Worm (Caenorhabditis elegans) whole organism, young adult: ENCODE data around the gene adah-1.

Experiments used
- B0019.2 ChIP-seq: fragments of 200-800 bp; sonication (Bioruptor generic); conservative IDR thresholded peaks from 2 replicates; pipeline ENCODE4 v1.3.6; 2022; ENCODE audit warnings: missing genetic modification reagents, missing genetic modification characterization, missing compliant biosample characterization
- B0261.1 ChIP-seq: sonication (generic microtip); optimal IDR thresholded peaks from 2 replicates; lab custom pipeline; 2016; ENCODE audit warnings: mild to moderate bottlenecking, missing genetic modification characterization, moderate library complexity, missing compliant biosample characterization
- B0336.3 ChIP-seq: fragments of 200-800 bp; sonication (Bioruptor generic); IDR thresholded peaks from 2 replicates; pipeline ENCODE4 v1.3.6; 2022; ENCODE audit warnings: missing genetic modification characterization, missing compliant biosample characterization
- C17E4.6 ChIP-seq: fragments of 200-800 bp; sonication (Bioruptor generic); IDR thresholded peaks from 2 replicates; pipeline ENCODE4 v1.3.6; 2022; ENCODE audit warnings: missing genetic modification reagents, missing genetic modification characterization, missing compliant biosample characterization
- F23B12.7 ChIP-seq: sonication (generic microtip); optimal IDR thresholded peaks from 2 replicates; lab custom pipeline; 2017; ENCODE audit warnings: missing genetic modification characterization, mild to moderate bottlenecking, missing compliant biosample characterization, antibody characterized with exemption, moderate library complexity; ENCODE audit not compliant: insufficient read depth
- F57C9.4 ChIP-seq: sonication (generic microtip); optimal IDR thresholded peaks from 2 replicates; lab custom pipeline; 2017; ENCODE audit warnings: mild to moderate bottlenecking, missing genetic modification characterization, missing compliant biosample characterization
- T07F8.4 ChIP-seq: sonication (generic microtip); optimal IDR thresholded peaks from 2 replicates; lab custom pipeline; 2016; ENCODE audit warnings: mild to moderate bottlenecking, missing genetic modification characterization, moderate library complexity, missing compliant biosample characterization
- Y53F4B.3 ChIP-seq: fragments of 200-800 bp; sonication (Bioruptor generic); IDR thresholded peaks from 2 replicates; pipeline ENCODE4 v1.3.6; 2022; ENCODE audit warnings: missing genetic modification reagents, missing genetic modification characterization, missing compliant biosample characterization
- Y79H2A.3 ChIP-seq: fragments of 200-800 bp; sonication (Bioruptor generic); conservative IDR thresholded peaks from 2 replicates; pipeline ENCODE4 v1.3.6; 2022; ENCODE audit warnings: missing genetic modification reagents, missing genetic modification characterization, missing compliant biosample characterization
- Y95B8A.8 ChIP-seq: fragments of 200-800 bp; sonication (Bioruptor generic); IDR thresholded peaks from 2 replicates; pipeline ENCODE4 v1.3.6; 2022; ENCODE audit warnings: missing genetic modification reagents, missing genetic modification characterization, missing compliant biosample characterization
- ZK185.1 ChIP-seq: sonication (generic microtip); optimal IDR thresholded peaks from 2 replicates; lab custom pipeline; 2016; ENCODE audit warnings: mild to moderate bottlenecking, missing genetic modification characterization, missing compliant biosample characterization; ENCODE audit not compliant: poor library complexity, severe bottlenecking
- attf-3 ChIP-seq: fragments of 200-800 bp; sonication (Bioruptor generic); conservative IDR thresholded peaks from 2 replicates; pipeline ENCODE4 v1.3.6; 2022; ENCODE audit warnings: missing genetic modification reagents, missing genetic modification characterization, missing compliant biosample characterization
- cebp-1 ChIP-seq, 2 experiments: fragments of 200-800 bp in 1 of 2; sonication (Bioruptor generic) in 1 of 2; sonication (generic microtip) in 1 of 2; IDR thresholded peaks in 1 of 2; optimal IDR thresholded peaks in 1 of 2; 2 replicates each; pipeline versions ENCODE4 v1.3.6 to Lab custom; 2017 to 2022; ENCODE audit warnings: missing compliant biosample characterization in 2 of 2, missing genetic modification characterization in 2 of 2, mild to moderate bottlenecking in 1 of 2, missing genetic modification reagents in 1 of 2, moderate library complexity in 1 of 2
- cebp-2 ChIP-seq: fragments of 200-800 bp; sonication (Bioruptor generic); IDR thresholded peaks from 2 replicates; pipeline ENCODE4 v1.3.6; 2022; ENCODE audit warnings: missing genetic modification characterization, missing compliant biosample characterization
- ceh-40 ChIP-seq: fragments of 200-800 bp; sonication (Bioruptor generic); IDR thresholded peaks from 2 replicates; pipeline ENCODE4 v1.3.6; 2022; ENCODE audit warnings: missing genetic modification characterization, missing compliant biosample characterization
- ceh-79 ChIP-seq: sonication (generic microtip); optimal IDR thresholded peaks from 2 replicates; lab custom pipeline; 2017; ENCODE audit warnings: mild to moderate bottlenecking, missing genetic modification characterization, missing compliant biosample characterization
- chd-7 ChIP-seq: sonication (generic microtip); optimal IDR thresholded peaks from 2 replicates; lab custom pipeline; 2016; ENCODE audit warnings: mild to moderate bottlenecking, missing genetic modification characterization, moderate library complexity, missing compliant biosample characterization
- die-1 ChIP-seq: sonication (generic microtip); optimal IDR thresholded peaks from 2 replicates; lab custom pipeline; 2016; ENCODE audit warnings: missing genotype, mild to moderate bottlenecking, missing genetic modification characterization, missing compliant biosample characterization
- dox-1 ChIP-seq: fragments of 200-800 bp; sonication (Bioruptor generic); IDR thresholded peaks from 2 replicates; pipeline ENCODE4 v1.3.6; 2022; ENCODE audit warnings: missing genetic modification reagents, missing genetic modification characterization, missing compliant biosample characterization
- egl-18 ChIP-seq: fragments of 200-800 bp; sonication (Bioruptor generic); IDR thresholded peaks from 2 replicates; pipeline ENCODE4 v1.3.6; 2022; ENCODE audit warnings: missing genetic modification reagents, missing genetic modification characterization, missing compliant biosample characterization
- gei-17 ChIP-seq: fragments of 200-800 bp; sonication (Bioruptor generic); optimal IDR thresholded peaks from 2 replicates; lab custom pipeline; 2018; ENCODE audit warnings: mild to moderate bottlenecking, missing genetic modification characterization, missing compliant biosample characterization
- hlh-12 ChIP-seq: sonication (generic microtip); optimal IDR thresholded peaks from 2 replicates; lab custom pipeline; 2016; ENCODE audit warnings: missing genetic modification characterization, missing compliant biosample characterization
- hlh-26 ChIP-seq: fragments of 200-800 bp; sonication (Bioruptor generic); conservative IDR thresholded peaks from 2 replicates; pipeline ENCODE4 v1.3.6; 2022; ENCODE audit warnings: missing genetic modification reagents, missing genetic modification characterization, missing compliant biosample characterization
- hrde-1 ChIP-seq: sonication (generic microtip); optimal IDR thresholded peaks from 2 replicates; lab custom pipeline; 2016; ENCODE audit warnings: missing genetic modification characterization, mild to moderate bottlenecking, missing compliant biosample characterization, moderate library complexity, missing genotype, missing genetic modification reagents, borderline replicate concordance
- lag-1 ChIP-seq: fragments of 200-800 bp; sonication (Bioruptor generic); IDR thresholded peaks from 2 replicates; pipeline ENCODE4 v1.3.6; 2022; ENCODE audit warnings: missing genetic modification reagents, missing genetic modification characterization, missing compliant biosample characterization
- let-607 ChIP-seq, 2 experiments: fragments of 200-800 bp in 1 of 2; sonication (Bioruptor generic) in 1 of 2; sonication (generic microtip) in 1 of 2; optimal IDR thresholded peaks; 2 replicates each; lab custom pipeline; 2016 to 2018; ENCODE audit warnings: mild to moderate bottlenecking in 2 of 2, missing compliant biosample characterization in 2 of 2, missing genetic modification characterization in 2 of 2, moderate library complexity in 2 of 2, missing genotype in 1 of 2
- lin-40 ChIP-seq: sonication (generic microtip); optimal IDR thresholded peaks from 2 replicates; lab custom pipeline; 2016; ENCODE audit warnings: missing genetic modification characterization, mild to moderate bottlenecking, missing compliant biosample characterization, missing genotype, missing genetic modification reagents
- lin-54 ChIP-seq: fragments of 200-800 bp; sonication (Bioruptor generic); optimal IDR thresholded peaks from 2 replicates; lab custom pipeline; 2018; ENCODE audit warnings: mild to moderate bottlenecking, missing genetic modification characterization, missing compliant biosample characterization
- lir-1 ChIP-seq: fragments of 200-800 bp; sonication (Bioruptor generic); conservative IDR thresholded peaks from 2 replicates; pipeline ENCODE4 v1.3.6; 2022; ENCODE audit warnings: missing genetic modification reagents, missing genetic modification characterization, missing compliant biosample characterization
- lsl-1 ChIP-seq: fragments of 200-800 bp; sonication (Bioruptor generic); optimal IDR thresholded peaks from 2 replicates; lab custom pipeline; 2018; ENCODE audit warnings: mild to moderate bottlenecking, missing genetic modification characterization, moderate library complexity, missing compliant biosample characterization
- madf-6 ChIP-seq: fragments of 200-800 bp; sonication (Bioruptor generic); IDR thresholded peaks from 2 replicates; pipeline ENCODE4 v1.3.6; 2022; ENCODE audit warnings: missing genetic modification reagents, missing genetic modification characterization, missing compliant biosample characterization
- madf-8 ChIP-seq: fragments of 200-800 bp; sonication (Bioruptor generic); conservative IDR thresholded peaks from 2 replicates; pipeline ENCODE4 v1.3.6; 2022; ENCODE audit warnings: missing genetic modification reagents, missing genetic modification characterization, missing compliant biosample characterization
- mxl-1 ChIP-seq: sonication (generic microtip); optimal IDR thresholded peaks from 2 replicates; lab custom pipeline; 2016; ENCODE audit warnings: missing genetic modification characterization, missing compliant biosample characterization
- nfya-1 ChIP-seq: sonication (generic microtip); optimal IDR thresholded peaks from 2 replicates; lab custom pipeline; 2017; ENCODE audit warnings: antibody characterized with exemption, missing compliant biosample characterization, missing genetic modification characterization, borderline replicate concordance; ENCODE audit not compliant: insufficient read depth
- nfyb-1 ChIP-seq: fragments of 200-800 bp; sonication (Bioruptor generic); IDR thresholded peaks from 2 replicates; pipeline ENCODE4 v1.3.6; 2022; ENCODE audit warnings: missing genetic modification reagents, missing genetic modification characterization, missing compliant biosample characterization
- nhr-179 ChIP-seq: sonication (generic microtip); optimal IDR thresholded peaks from 2 replicates; lab custom pipeline; 2016; ENCODE audit warnings: mild to moderate bottlenecking, missing genetic modification characterization, missing compliant biosample characterization
- rcor-1 ChIP-seq: fragments of 200-800 bp; sonication (Bioruptor generic); IDR thresholded peaks from 2 replicates; pipeline ENCODE4 v1.3.6; 2022; ENCODE audit warnings: missing genetic modification reagents, missing genetic modification characterization, missing compliant biosample characterization
- rec-8 ChIP-seq, 2 experiments: sonication (generic microtip); optimal IDR thresholded peaks; 2 replicates each; lab custom pipeline; 2016; ENCODE audit warnings: mild to moderate bottlenecking in 2 of 2, missing genetic modification characterization in 2 of 2, missing genetic modification reagents in 2 of 2, missing genotype in 2 of 2, missing biosample characterization in 1 of 2, missing compliant biosample characterization in 1 of 2, moderate library complexity in 1 of 2
- rpc-1 ChIP-seq, 2 experiments: fragments of 150-350 bp in 1 of 2; sonication (generic microtip) in 1 of 2; optimal IDR thresholded peaks; 2 replicates each; lab custom pipeline; 2014 to 2018; ENCODE audit warnings: missing biosample characterization in 1 of 2, missing genetic modification characterization in 1 of 2, missing genetic modification reagents in 1 of 2, missing genotype in 1 of 2
- snpc-1.1 ChIP-seq: sonication (generic microtip); optimal IDR thresholded peaks from 2 replicates; lab custom pipeline; 2017; ENCODE audit warnings: missing genetic modification characterization, mild to moderate bottlenecking, missing compliant biosample characterization, antibody characterized with exemption, moderate library complexity, missing genotype, missing genetic modification reagents; ENCODE audit not compliant: insufficient read depth
- snpc-4 ChIP-seq, 5 experiments: fragments of 150-350 bp in 1 of 5; sonication (generic microtip) in 4 of 5; optimal IDR thresholded peaks; 2 replicates each; lab custom pipeline; 2014 to 2018; ENCODE audit warnings: missing genetic modification characterization in 5 of 5, missing biosample characterization in 3 of 5, antibody characterized with exemption in 2 of 5, mild to moderate bottlenecking in 2 of 5, missing compliant biosample characterization in 2 of 5, missing genotype in 2 of 5, moderate library complexity in 2 of 5, missing genetic modification reagents in 1 of 5
- tbx-9 ChIP-seq: sonication (generic microtip); optimal IDR thresholded peaks from 2 replicates; lab custom pipeline; 2016; ENCODE audit warnings: borderline replicate concordance, missing genetic modification characterization, inconsistent platforms, missing compliant biosample characterization
- xnd-1 ChIP-seq: sonication (generic microtip); optimal IDR thresholded peaks from 2 replicates; lab custom pipeline; 2016; ENCODE audit warnings: missing genotype, missing genetic modification reagents, missing genetic modification characterization, missing compliant biosample characterization
- zfh-2 ChIP-seq: fragments of 200-800 bp; sonication (Bioruptor generic); conservative IDR thresholded peaks from 2 replicates; pipeline ENCODE4 v1.3.6; 2022; ENCODE audit warnings: missing genetic modification reagents, missing genetic modification characterization, missing compliant biosample characterization
- ztf-3 ChIP-seq: fragments of 200-800 bp; sonication (Bioruptor generic); optimal IDR thresholded peaks from 2 replicates; lab custom pipeline; 2018; ENCODE audit warnings: mild to moderate bottlenecking, missing genetic modification characterization, missing compliant biosample characterization
- ztf-6 ChIP-seq: fragments of 200-800 bp; sonication (Bioruptor generic); IDR thresholded peaks from 2 replicates; pipeline ENCODE4 v1.3.6; 2022; ENCODE audit warnings: missing genetic modification reagents, missing genetic modification characterization, missing compliant biosample characterization

adah-1 gene

ce11 chrIV:7047762-7048178, 23.8 kb downstream of the adah-1 start (continued):
- TF ChIP-seq C17E4.6 (GFP tag; lab: Robert Waterston, UW) (no peak), Y95B8A.8 (GFP tag; lab: Robert Waterston, UW) (no peak), ceh-79 (tag; lab: Kevin White, UChicago) (no peak), B0019.2 (GFP tag; lab: Robert Waterston, UW) (no peak), rpc-1 (optimal IDR thresholded peaks at IDR 0.05; lab: Kevin White, UChicago) (no peak), rpc-1 (tag; optimal IDR thresholded peaks at IDR 0.05; lab: Kevin White, UChicago) (no peak), mxl-1 (tag; lab: Kevin White, UChicago) (no peak), xnd-1 (tag; lab: Kevin White, UChicago) (no peak), B0261.1 (tag; lab: Kevin White, UChicago) (no peak), lin-54 (GFP tag; lab: Kevin White, UChicago) (peak; percentile 39), lag-1 (GFP tag; lab: Robert Waterston, UW) (no peak), snpc-1.1 (no peak), dox-1 (GFP tag; lab: Robert Waterston, UW) (peak; percentile 49; the same call in 1 of the 2 replicates), ztf-3 (no peak), F23B12.7 (no peak), B0336.3 (GFP tag; lab: Robert Waterston, UW) (peak; percentile 48; the same call in 1 of the 2 replicates), Y79H2A.3 (GFP tag; lab: Robert Waterston, UW) (no peak), nfyb-1 (GFP tag; lab: Robert Waterston, UW) (no peak), zfh-2 (GFP tag; lab: Robert Waterston, UW) (no peak), hlh-26 (GFP tag; lab: Robert Waterston, UW) (no peak), cebp-2 (GFP tag; lab: Robert Waterston, UW) (no peak), F57C9.4 (tag; lab: Kevin White, UChicago) (no peak), ZK185.1 (tag; lab: Kevin White, UChicago) (peak; percentile 70), lsl-1 (GFP tag; lab: Kevin White, UChicago) (no peak), madf-6 (GFP tag; lab: Robert Waterston, UW) (no peak), die-1 (tag; lab: Kevin White, UChicago) (no peak), rcor-1 (GFP tag; lab: Robert Waterston, UW) (no peak), T07F8.4 (tag; lab: Kevin White, UChicago) (no peak), ztf-6 (no peak), chd-7 (tag; lab: Kevin White, UChicago) (peak; percentile 83), rec-8 (tag; optimal IDR thresholded peaks at IDR 0.05; lab: Kevin White, UChicago) (no peak), snpc-4 (GFP tag; optimal IDR thresholded peaks at IDR 0.05; lab: Kevin White, UChicago) (no peak), snpc-4 (tag; optimal IDR thresholded peaks at IDR 0.05; lab: Kevin White, UChicago) (no peak), nfya-1 (tag; lab: Kevin White, UChicago) (no peak), ceh-40 (GFP tag; lab: Robert Waterston, UW) (no peak), hlh-12 (no peak), lin-40 (tag; lab: Kevin White, UChicago) (peak; percentile 74), lir-1 (GFP tag; lab: Robert Waterston, UW) (no peak), egl-18 (GFP tag; lab: Robert Waterston, UW) (no peak), hrde-1 (no peak), Y53F4B.3 (GFP tag; lab: Robert Waterston, UW) (no peak), tbx-9 (tag; lab: Kevin White, UChicago) (no peak), cebp-1 (GFP tag; IDR thresholded peaks at IDR 0.05; lab: Robert Waterston, UW) (no peak), cebp-1 (tag; optimal IDR thresholded peaks at IDR 0.05; lab: Kevin White, UChicago) (peak; percentile 68), let-607 (tag; optimal IDR thresholded peaks at IDR 0.05; lab: Kevin White, UChicago) (peak; percentile 3 to 43), nhr-179 (no peak), madf-8 (GFP tag; lab: Robert Waterston, UW) (no peak), attf-3 (no peak), gei-17 (GFP tag; lab: Kevin White, UChicago) (no peak)
